Fruit fly (Drosophila melanogaster) whole organism, embryonic: ENCODE measurements around the gene Vm26Aa.

Experiments used
- Ada2b ChIP-seq: fragments of 200-800 bp; sonication (Bioruptor generic); IDR thresholded peaks from 2 replicates; pipeline ENCODE4 v1.3.6; 2022; ENCODE audit warnings: missing biosample characterization, missing genetic modification characterization
- Atf3 ChIP-seq: fragments of 200-800 bp; sonication (Bioruptor generic); optimal IDR thresholded peaks from 3 replicates; lab custom pipeline; 2016; ENCODE audit warnings: missing biosample characterization, missing genetic modification characterization
- Bgb ChIP-seq: fragments of 200-800 bp; sonication (Bioruptor generic); IDR thresholded peaks from 2 replicates; pipeline ENCODE4 v1.3.6; 2022; ENCODE audit warnings: missing biosample characterization, missing genetic modification characterization; ENCODE audit not compliant: partially characterized antibody
- CG10147 ChIP-seq: fragments of 200-800 bp; sonication (Bioruptor generic); optimal IDR thresholded peaks from 2 replicates; lab custom pipeline; 2019; ENCODE audit warnings: missing biosample characterization, mild to moderate bottlenecking, missing genetic modification characterization, moderate library complexity
- CG10366 ChIP-seq: fragments of 200-800 bp; sonication (Bioruptor generic); IDR thresholded peaks from 2 replicates; pipeline ENCODE4 v1.3.6; 2022; ENCODE audit warnings: missing biosample characterization, missing genetic modification characterization
- CG15514 ChIP-seq: fragments of 200-800 bp; sonication (Bioruptor generic); optimal IDR thresholded peaks from 3 replicates; lab custom pipeline; 2017; ENCODE audit warnings: missing biosample characterization, missing genetic modification characterization, mild to moderate bottlenecking, moderate library complexity, missing genetic modification reagents
- CG15696 ChIP-seq: fragments of 200-800 bp; sonication (Bioruptor generic); optimal IDR thresholded peaks from 2 replicates; lab custom pipeline; 2019; ENCODE audit warnings: missing biosample characterization, mild to moderate bottlenecking, missing genetic modification characterization, moderate library complexity
- CG17802 ChIP-seq: fragments of 200-800 bp; sonication (Bioruptor generic); optimal IDR thresholded peaks from 2 replicates; lab custom pipeline; 2018; ENCODE audit warnings: missing biosample characterization, mild to moderate bottlenecking, missing genetic modification characterization, moderate library complexity
- CG17912 ChIP-seq: fragments of 200-800 bp; sonication (Bioruptor generic); optimal IDR thresholded peaks from 2 replicates; lab custom pipeline; 2018; ENCODE audit warnings: missing biosample characterization, mild to moderate bottlenecking, missing genetic modification characterization
- CG2116 ChIP-seq: fragments of 200-800 bp; sonication (Bioruptor generic); optimal IDR thresholded peaks from 3 replicates; lab custom pipeline; 2018; ENCODE audit warnings: missing biosample characterization, mild to moderate bottlenecking, missing genetic modification characterization
- CG31388 ChIP-seq: fragments of 200-800 bp; sonication (Bioruptor generic); optimal IDR thresholded peaks from 2 replicates; lab custom pipeline; 2016; ENCODE audit warnings: missing biosample characterization, missing genetic modification characterization
- CG32532 ChIP-seq: fragments of 200-800 bp; sonication (Bioruptor generic); IDR thresholded peaks from 2 replicates; pipeline ENCODE4 v1.3.6; 2022; ENCODE audit warnings: missing biosample characterization, missing genetic modification characterization
- CG32767 ChIP-seq: fragments of 200-800 bp; sonication (Bioruptor generic); IDR thresholded peaks from 2 replicates; pipeline ENCODE4 v1.3.6; 2022; ENCODE audit warnings: missing biosample characterization, missing genetic modification characterization
- CG4404 ChIP-seq: fragments of 200-800 bp; sonication (Bioruptor generic); IDR thresholded peaks from 2 replicates; pipeline ENCODE4 v1.3.6; 2022; ENCODE audit warnings: missing biosample characterization, missing genetic modification characterization
- CG4707 ChIP-seq: fragments of 200-800 bp; sonication (Bioruptor generic); optimal IDR thresholded peaks from 2 replicates; lab custom pipeline; 2018; ENCODE audit warnings: missing biosample characterization, mild to moderate bottlenecking, missing genetic modification characterization, moderate library complexity
- CG5953 ChIP-seq: fragments of 200-800 bp; sonication (Bioruptor generic); IDR thresholded peaks from 2 replicates; pipeline ENCODE4 v1.3.6; 2022; ENCODE audit warnings: missing biosample characterization, missing genetic modification characterization
- CG7372 ChIP-seq: fragments of 200-800 bp; sonication (Bioruptor generic); IDR thresholded peaks from 2 replicates; pipeline ENCODE4 v1.3.6; 2022; ENCODE audit warnings: missing biosample characterization, missing genetic modification characterization
- CG7839 ChIP-seq: fragments of 200-800 bp; sonication (Bioruptor generic); optimal IDR thresholded peaks from 3 replicates; lab custom pipeline; 2018; ENCODE audit warnings: missing biosample characterization, mild to moderate bottlenecking, missing genetic modification characterization, moderate library complexity
- CG8359 ChIP-seq: fragments of 200-800 bp; sonication (Bioruptor generic); optimal IDR thresholded peaks from 2 replicates; lab custom pipeline; 2017; ENCODE audit warnings: missing biosample characterization, mild to moderate bottlenecking, missing genetic modification characterization, borderline replicate concordance
- CG8388 ChIP-seq: fragments of 200-800 bp; sonication (Bioruptor generic); optimal IDR thresholded peaks from 2 replicates; lab custom pipeline; 2019; ENCODE audit warnings: missing biosample characterization, mild to moderate bottlenecking, missing genetic modification characterization, moderate library complexity
- CG9609 ChIP-seq: fragments of 200-800 bp; sonication (Bioruptor generic); optimal IDR thresholded peaks from 3 replicates; lab custom pipeline; 2016; ENCODE audit warnings: missing biosample characterization, missing genetic modification characterization
- ERR ChIP-seq: fragments of 200-800 bp; sonication (Bioruptor generic); optimal IDR thresholded peaks from 2 replicates; lab custom pipeline; 2016; ENCODE audit warnings: missing biosample characterization, missing genetic modification characterization
- Fer1 ChIP-seq: fragments of 200-800 bp; sonication (Bioruptor generic); optimal IDR thresholded peaks from 2 replicates; lab custom pipeline; 2017; ENCODE audit warnings: missing biosample characterization, mild to moderate bottlenecking, missing genetic modification characterization
- H2.0 ChIP-seq: fragments of 200-800 bp; sonication (Bioruptor generic); IDR thresholded peaks from 2 replicates; pipeline ENCODE4 v1.3.6; 2022; ENCODE audit warnings: missing biosample characterization, missing genetic modification characterization
- HLHmδ ChIP-seq: fragments of 200-800 bp; sonication (Bioruptor generic); optimal IDR thresholded peaks from 2 replicates; lab custom pipeline; 2018; ENCODE audit warnings: missing biosample characterization, mild to moderate bottlenecking, missing genetic modification characterization, moderate library complexity
- Jarid2 ChIP-seq: fragments of 200-800 bp; sonication (Bioruptor generic); optimal IDR thresholded peaks from 3 replicates; lab custom pipeline; 2017; ENCODE audit warnings: mild to moderate bottlenecking, missing biosample characterization, missing genetic modification reagents, missing genetic modification characterization
- Mes4 ChIP-seq: fragments of 200-800 bp; sonication (Bioruptor generic); optimal IDR thresholded peaks from 2 replicates; lab custom pipeline; 2016; ENCODE audit warnings: missing biosample characterization, missing genetic modification characterization
- NFAT ChIP-seq: fragments of 200-800 bp; sonication (Bioruptor generic); IDR thresholded peaks from 2 replicates; pipeline ENCODE4 v1.3.6; 2022; ENCODE audit warnings: missing biosample characterization, missing genetic modification characterization
- Nf-YB ChIP-seq: fragments of 200-800 bp; sonication (Bioruptor generic); optimal IDR thresholded peaks from 3 replicates; lab custom pipeline; 2019; ENCODE audit warnings: missing biosample characterization, mild to moderate bottlenecking, missing genetic modification characterization, moderate library complexity
- Oaz ChIP-seq: fragments of 200-800 bp; sonication (Bioruptor generic); IDR thresholded peaks from 2 replicates; pipeline ENCODE4 v1.3.6; 2022; ENCODE audit warnings: missing biosample characterization, missing genetic modification characterization
- Optix ChIP-seq: fragments of 200-800 bp; sonication (Bioruptor generic); IDR thresholded peaks from 3 replicates; pipeline ENCODE4 v1.3.6; 2022; ENCODE audit warnings: missing biosample characterization, missing genetic modification characterization
- Pdp1 ChIP-seq, 2 experiments: fragments of 200-800 bp; sonication (Bioruptor generic); optimal IDR thresholded peaks; 3 replicates each; lab custom pipeline; 2016; ENCODE audit warnings: missing biosample characterization in 2 of 2, missing genetic modification characterization in 2 of 2, mild to moderate bottlenecking in 1 of 2, moderate library complexity in 1 of 2
- Scr ChIP-seq: fragments of 200-800 bp; sonication (Bioruptor generic); IDR thresholded peaks from 2 replicates; pipeline ENCODE4 v1.3.6; 2022; ENCODE audit warnings: missing biosample characterization, missing genetic modification characterization; ENCODE audit not compliant: partially characterized antibody
- Sin3A ChIP-seq: fragments of >200 bp; optimal IDR thresholded peaks from 2 replicates; lab custom pipeline; 2018
- Vsx1 ChIP-seq: fragments of 200-800 bp; sonication (Bioruptor generic); optimal IDR thresholded peaks from 2 replicates; lab custom pipeline; 2017; ENCODE audit warnings: missing biosample characterization, mild to moderate bottlenecking, missing genetic modification characterization, missing genetic modification reagents
- amos ChIP-seq: fragments of 200-800 bp; sonication (Bioruptor generic); IDR thresholded peaks from 2 replicates; pipeline ENCODE4 v1.3.6; 2022; ENCODE audit warnings: missing biosample characterization, missing genetic modification characterization; ENCODE audit not compliant: partially characterized antibody
- ash1 ChIP-seq: fragments of 200-800 bp; sonication (Bioruptor generic); optimal IDR thresholded peaks from 2 replicates; lab custom pipeline; 2018; ENCODE audit warnings: missing biosample characterization, mild to moderate bottlenecking, missing genetic modification characterization
- bsh ChIP-seq, 2 experiments: fragments of 200-800 bp; sonication (Bioruptor generic); optimal IDR thresholded peaks; 2 replicates each; lab custom pipeline; 2017 to 2018; ENCODE audit warnings: mild to moderate bottlenecking in 2 of 2, missing biosample characterization in 2 of 2, missing genetic modification characterization in 2 of 2, moderate library complexity in 1 of 2
- cas ChIP-seq: fragments of 200-800 bp; sonication (Bioruptor generic); IDR thresholded peaks from 2 replicates; pipeline ENCODE4 v1.3.6; 2022; ENCODE audit warnings: missing biosample characterization, missing genetic modification characterization
- cato ChIP-seq: fragments of 200-800 bp; sonication (Bioruptor generic); optimal IDR thresholded peaks from 2 replicates; lab custom pipeline; 2016; ENCODE audit warnings: missing biosample characterization, missing genetic modification characterization, borderline replicate concordance
- danr ChIP-seq: fragments of 200-800 bp; sonication (Bioruptor generic); IDR thresholded peaks from 2 replicates; pipeline ENCODE4 v1.3.6; 2022; ENCODE audit warnings: missing biosample characterization, missing genetic modification characterization
- gce ChIP-seq: fragments of 200-800 bp; sonication (Bioruptor generic); IDR thresholded peaks from 3 replicates; pipeline ENCODE4 v1.3.6; 2022; ENCODE audit warnings: missing biosample characterization, missing genetic modification characterization
- ham ChIP-seq: fragments of 200-800 bp; sonication (Bioruptor generic); IDR thresholded peaks from 2 replicates; pipeline ENCODE4 v1.3.6; 2022; ENCODE audit warnings: missing biosample characterization, missing genetic modification characterization
- jigr1 ChIP-seq: fragments of 200-800 bp; sonication (Bioruptor generic); IDR thresholded peaks from 3 replicates; pipeline ENCODE4 v1.3.6; 2022; ENCODE audit warnings: missing biosample characterization, missing genetic modification characterization
- p53 ChIP-seq: fragments of 200-800 bp; sonication (Bioruptor generic); optimal IDR thresholded peaks from 2 replicates; lab custom pipeline; 2016; ENCODE audit warnings: missing biosample characterization, missing genetic modification characterization
- pb ChIP-seq: fragments of 200-800 bp; sonication (Bioruptor generic); optimal IDR thresholded peaks from 3 replicates; lab custom pipeline; 2016; ENCODE audit warnings: missing biosample characterization, missing genetic modification characterization
- row ChIP-seq: fragments of 200-800 bp; sonication (Bioruptor generic); IDR thresholded peaks from 3 replicates; pipeline ENCODE4 v1.3.6; 2022; ENCODE audit warnings: missing biosample characterization, missing genetic modification characterization
- sima ChIP-seq: fragments of 200-800 bp; sonication (Bioruptor generic); optimal IDR thresholded peaks from 2 replicates; lab custom pipeline; 2016; ENCODE audit warnings: missing biosample characterization, missing genetic modification characterization
- slou ChIP-seq: fragments of 200-800 bp; sonication (Bioruptor generic); optimal IDR thresholded peaks from 3 replicates; lab custom pipeline; 2016; ENCODE audit warnings: missing biosample characterization, missing genetic modification characterization
- zen ChIP-seq: fragments of 200-800 bp; sonication (Bioruptor generic); optimal IDR thresholded peaks from 3 replicates; lab custom pipeline; 2018; ENCODE audit warnings: missing biosample characterization, mild to moderate bottlenecking, missing genetic modification characterization, moderate library complexity

Gene Vm26Aa

DNA sequence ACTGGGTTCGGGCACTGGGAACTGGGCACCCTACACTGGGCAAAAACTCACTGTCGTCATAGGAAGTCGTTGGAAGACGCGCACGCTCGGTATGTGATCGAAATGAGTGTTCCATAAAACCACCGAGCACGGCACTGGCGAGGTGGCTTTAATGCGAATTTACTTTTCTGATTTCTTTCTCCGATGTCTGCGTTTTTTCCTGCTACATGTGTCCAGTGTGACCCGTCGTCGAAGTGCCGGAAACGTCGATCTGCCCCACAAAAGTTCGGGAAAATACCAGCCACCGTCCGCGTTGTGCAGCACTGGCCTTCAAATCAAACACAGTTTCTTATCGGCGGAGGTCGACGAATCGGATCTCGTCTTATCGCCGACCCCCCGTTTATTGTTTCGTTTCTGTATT is 39.1 kb upstream of the Vm26Aa start, which contains the start of gene Kdm5 (continued):
- TF ChIP-seq Bgb (peak; percentile 32; the same call in 1 of the 2 replicates), CG31388 (GFP tag; lab: Kevin White, UChicago) (no peak), Nf-YB (peak; percentile 54), ash1 (GFP tag; lab: Kevin White, UChicago) (no peak), Mes4 (GFP tag; lab: Kevin White, UChicago) (peak; percentile 14), Scr (GFP tag; lab: Robert Waterston, UW) (peak; percentile 34), CG7839 (tag; lab: Kevin White, UChicago) (peak; percentile 4), CG32532 (GFP tag; lab: Robert Waterston, UW) (peak; percentile 58), gce (0 out of 3 replicates have a peak, but pooled peaks have one; percentile 5), CG7372 (GFP tag; lab: Robert Waterston, UW) (no peak), cas (no peak), HLHmδ (peak; percentile 63), CG10147 (no peak), ham (GFP tag; lab: Robert Waterston, UW) (no peak), sima (GFP tag; lab: Kevin White, UChicago) (no peak), CG15514 (GFP tag; lab: Kevin White, UChicago) (peak; percentile 69), pb (peak; percentile 46), CG4707 (no peak), NFAT (GFP tag; lab: Robert Waterston, UW) (peak; percentile 56), Sin3A (lab: Kevin White, UChicago) (peak; percentile 49), slou (GFP tag; lab: Kevin White, UChicago) (no peak), Fer1 (peak; percentile 48), Pdp1 (GFP tag; optimal IDR thresholded peaks at IDR 0.05; lab: Kevin White, UChicago) (peak in 1 of 2 experiments; percentile 50), CG17802 (tag; lab: Kevin White, UChicago) (peak; percentile 44), Optix (GFP tag; lab: Robert Waterston, UW) (no peak), jigr1 (GFP tag; lab: Robert Waterston, UW) (no peak), CG5953 (no peak), CG10366 (peak; percentile 24; the same call in 1 of the 2 replicates), cato (GFP tag; lab: Kevin White, UChicago) (no peak), CG15696 (tag; lab: Kevin White, UChicago) (no peak), row (GFP tag; lab: Robert Waterston, UW) (peak; percentile 44), H2.0 (GFP tag; lab: Robert Waterston, UW) (no peak), CG8388 (GFP tag; lab: Kevin White, UChicago) (no peak), Oaz (GFP tag; lab: Robert Waterston, UW) (no peak), CG9609 (GFP tag; lab: Kevin White, UChicago) (peak; percentile 54), bsh (GFP tag; optimal IDR thresholded peaks at IDR 0.05; lab: Kevin White, UChicago) (no peak), CG4404 (peak; percentile 38; the same call in 1 of the 2 replicates), ERR (GFP tag; lab: Kevin White, UChicago) (no peak), danr (GFP tag; lab: Robert Waterston, UW) (peak; percentile 29; the same call in 1 of the 2 replicates), CG17912 (no peak), CG8359 (GFP tag; lab: Kevin White, UChicago) (peak; percentile 16), zen (tag; lab: Kevin White, UChicago) (peak; percentile 16), Ada2b (GFP tag; lab: Robert Waterston, UW) (no peak), amos (peak; percentile 34; the same call in 1 of the 2 replicates), Atf3 (GFP tag; lab: Kevin White, UChicago) (no peak), Jarid2 (GFP tag; lab: Kevin White, UChicago) (peak; percentile 42), Vsx1 (peak; percentile 48), CG32767 (GFP tag; lab: Robert Waterston, UW) (no peak), CG2116 (peak; percentile 26), p53 (GFP tag; lab: Kevin White, UChicago) (peak; percentile 22)
